Fruit fly (Drosophila melanogaster) whole organism, embryonic: Measurements from ENCODE around the gene CG32459.

Experiments used
- Atf-2 ChIP-seq: fragments of 200-800 bp; sonication (Bioruptor generic); optimal IDR thresholded peaks from 2 replicates; lab custom pipeline; 2016; ENCODE audit warnings: missing biosample characterization, missing genetic modification characterization
- Atf6 ChIP-seq: fragments of 200-800 bp; sonication (Bioruptor generic); IDR thresholded peaks from 2 replicates; pipeline ENCODE4 v1.3.6; 2022; ENCODE audit warnings: missing biosample characterization, missing genetic modification characterization
- C15 ChIP-seq: fragments of 200-800 bp; sonication (Bioruptor generic); IDR thresholded peaks from 3 replicates; pipeline ENCODE4 v1.3.6; 2022; ENCODE audit warnings: missing biosample characterization, missing genetic modification characterization
- CG11085 ChIP-seq: fragments of 200-800 bp; sonication (Bioruptor generic); IDR thresholded peaks from 2 replicates; pipeline ENCODE4 v1.3.6; 2022; ENCODE audit warnings: missing biosample characterization, missing genetic modification characterization
- CG12659 ChIP-seq: fragments of 200-800 bp; sonication (Bioruptor generic); optimal IDR thresholded peaks from 3 replicates; lab custom pipeline; 2017; ENCODE audit warnings: mild to moderate bottlenecking, missing biosample characterization, missing genetic modification reagents, missing genetic modification characterization
- CG12744 ChIP-seq: fragments of 200-800 bp; sonication (Bioruptor generic); optimal IDR thresholded peaks from 2 replicates; lab custom pipeline; 2016; ENCODE audit warnings: missing biosample characterization, missing genetic modification characterization
- CG13894 ChIP-seq: fragments of 200-800 bp; sonication (Bioruptor generic); optimal IDR thresholded peaks from 3 replicates; lab custom pipeline; 2018; ENCODE audit warnings: missing biosample characterization, mild to moderate bottlenecking, missing genetic modification characterization, moderate library complexity
- CG16779 ChIP-seq: fragments of 200-800 bp; sonication (Bioruptor generic); IDR thresholded peaks from 2 replicates; pipeline ENCODE4 v1.3.6; 2022; ENCODE audit warnings: missing biosample characterization, missing genetic modification characterization
- CG17361 ChIP-seq: fragments of 200-800 bp; sonication (Bioruptor generic); IDR thresholded peaks from 3 replicates; pipeline ENCODE4 v1.3.6; 2022; ENCODE audit warnings: missing biosample characterization, missing genetic modification characterization
- CG17612 ChIP-seq: fragments of 200-800 bp; sonication (Bioruptor generic); IDR thresholded peaks from 2 replicates; pipeline ENCODE4 v1.3.6; 2022; ENCODE audit warnings: missing biosample characterization, missing genetic modification characterization
- CG30020 ChIP-seq: fragments of 200-800 bp; optimal IDR thresholded peaks from 2 replicates; lab custom pipeline; 2019; ENCODE audit warnings: missing biosample characterization, mild to moderate bottlenecking, missing genetic modification characterization, moderate library complexity
- CG31388 ChIP-seq: fragments of 200-800 bp; sonication (Bioruptor generic); optimal IDR thresholded peaks from 2 replicates; lab custom pipeline; 2016; ENCODE audit warnings: missing biosample characterization, missing genetic modification characterization
- CG3281 ChIP-seq: fragments of 200-800 bp; sonication (Bioruptor generic); optimal IDR thresholded peaks from 3 replicates; lab custom pipeline; 2017; ENCODE audit warnings: missing biosample characterization, mild to moderate bottlenecking, missing genetic modification characterization
- CG33213 ChIP-seq: fragments of 200-800 bp; sonication (Bioruptor generic); optimal IDR thresholded peaks from 3 replicates; lab custom pipeline; 2016; ENCODE audit warnings: missing biosample characterization, missing genetic modification characterization
- CG34376 ChIP-seq: fragments of 200-800 bp; sonication (Bioruptor generic); optimal IDR thresholded peaks from 2 replicates; lab custom pipeline; 2018; ENCODE audit warnings: missing biosample characterization, mild to moderate bottlenecking, missing genetic modification characterization
- CG6272 ChIP-seq: fragments of 200-800 bp; sonication (Bioruptor generic); IDR thresholded peaks from 2 replicates; pipeline ENCODE4 v1.3.6; 2022; ENCODE audit warnings: missing biosample characterization, missing genetic modification characterization
- CG7357 ChIP-seq: fragments of 200-800 bp; sonication (Bioruptor generic); IDR thresholded peaks from 3 replicates; pipeline ENCODE4 v1.3.6; 2022; ENCODE audit warnings: missing biosample characterization, missing genetic modification characterization
- CG8290 ChIP-seq, 3 experiments: fragments of 200-800 bp; sonication (Bioruptor generic); optimal IDR thresholded peaks; 2 replicates each; lab custom pipeline; 2016 to 2019; ENCODE audit warnings: missing biosample characterization in 3 of 3, missing genetic modification characterization in 3 of 3, mild to moderate bottlenecking in 2 of 3, moderate library complexity in 1 of 3
- CG8359 ChIP-seq: fragments of 200-800 bp; sonication (Bioruptor generic); optimal IDR thresholded peaks from 2 replicates; lab custom pipeline; 2017; ENCODE audit warnings: missing biosample characterization, mild to moderate bottlenecking, missing genetic modification characterization, borderline replicate concordance
- CG8765 ChIP-seq: fragments of 200-800 bp; sonication (Bioruptor generic); IDR thresholded peaks from 2 replicates; pipeline ENCODE4 v1.3.6; 2022; ENCODE audit warnings: missing biosample characterization, missing genetic modification characterization
- CG9797 ChIP-seq: fragments of 200-800 bp; sonication (Bioruptor generic); optimal IDR thresholded peaks from 3 replicates; lab custom pipeline; 2018; ENCODE audit warnings: missing biosample characterization, mild to moderate bottlenecking, missing genetic modification characterization
- CG9876 ChIP-seq: fragments of 200-800 bp; sonication (Bioruptor generic); optimal IDR thresholded peaks from 2 replicates; lab custom pipeline; 2016; ENCODE audit warnings: missing biosample characterization, missing genetic modification characterization
- CHES-1-like ChIP-seq: fragments of 200-800 bp; sonication (Bioruptor generic); optimal IDR thresholded peaks from 2 replicates; lab custom pipeline; 2016; ENCODE audit warnings: missing biosample characterization, missing genetic modification characterization
- CoRest ChIP-seq: fragments of 200-800 bp; sonication (Bioruptor generic); optimal IDR thresholded peaks from 3 replicates; lab custom pipeline; 2018; ENCODE audit warnings: missing biosample characterization, mild to moderate bottlenecking, missing genetic modification characterization, moderate library complexity
- Dad ChIP-seq: fragments of 200-800 bp; sonication (Bioruptor generic); optimal IDR thresholded peaks from 3 replicates; lab custom pipeline; 2016; ENCODE audit warnings: missing biosample characterization, missing genetic modification characterization
- Dek ChIP-seq: fragments of 200-800 bp; sonication (Bioruptor generic); optimal IDR thresholded peaks from 3 replicates; lab custom pipeline; 2019; ENCODE audit warnings: missing biosample characterization, mild to moderate bottlenecking, missing genetic modification characterization, moderate library complexity
- Drgx ChIP-seq: fragments of 200-800 bp; sonication (Bioruptor generic); IDR thresholded peaks from 2 replicates; pipeline ENCODE4 v1.3.6; 2022; ENCODE audit warnings: missing biosample characterization, missing genetic modification characterization
- Fer2 ChIP-seq: fragments of 200-800 bp; sonication (Bioruptor generic); optimal IDR thresholded peaks from 2 replicates; lab custom pipeline; 2018; ENCODE audit warnings: missing biosample characterization, mild to moderate bottlenecking, missing genetic modification characterization, moderate library complexity
- Myb ChIP-seq: fragments of 200-800 bp; sonication (Bioruptor generic); optimal IDR thresholded peaks from 2 replicates; lab custom pipeline; 2016; ENCODE audit warnings: missing biosample characterization, missing genetic modification characterization
- NC2α ChIP-seq: fragments of 200-800 bp; sonication (Bioruptor generic); optimal IDR thresholded peaks from 2 replicates; lab custom pipeline; 2016; ENCODE audit warnings: missing biosample characterization, missing genetic modification characterization
- NC2β ChIP-seq: fragments of 200-800 bp; sonication (Bioruptor generic); optimal IDR thresholded peaks from 2 replicates; lab custom pipeline; 2016; ENCODE audit warnings: missing biosample characterization, missing genetic modification characterization
- NFAT ChIP-seq: fragments of 200-800 bp; sonication (Bioruptor generic); IDR thresholded peaks from 2 replicates; pipeline ENCODE4 v1.3.6; 2022; ENCODE audit warnings: missing biosample characterization, missing genetic modification characterization
- PHDP ChIP-seq: fragments of 200-800 bp; sonication (Bioruptor generic); optimal IDR thresholded peaks from 3 replicates; lab custom pipeline; 2018; ENCODE audit warnings: missing biosample characterization, mild to moderate bottlenecking, missing genetic modification characterization, moderate library complexity
- Xbp1 ChIP-seq: fragments of 200-800 bp; sonication (Bioruptor generic); optimal IDR thresholded peaks from 3 replicates; lab custom pipeline; 2016; ENCODE audit warnings: missing biosample characterization, mild to moderate bottlenecking, missing genetic modification characterization
- al ChIP-seq: fragments of 200-800 bp; sonication (Bioruptor generic); IDR thresholded peaks from 2 replicates; pipeline ENCODE4 v1.3.6; 2022; ENCODE audit warnings: missing biosample characterization, missing genetic modification characterization
- ase ChIP-seq: fragments of 200-800 bp; sonication (Bioruptor generic); IDR thresholded peaks from 3 replicates; pipeline ENCODE4 v1.3.6; 2022; ENCODE audit warnings: missing biosample characterization, missing genetic modification characterization
- ash1 ChIP-seq: fragments of 200-800 bp; sonication (Bioruptor generic); optimal IDR thresholded peaks from 2 replicates; lab custom pipeline; 2018; ENCODE audit warnings: missing biosample characterization, mild to moderate bottlenecking, missing genetic modification characterization
- bsh ChIP-seq, 2 experiments: fragments of 200-800 bp; sonication (Bioruptor generic); optimal IDR thresholded peaks; 2 replicates each; lab custom pipeline; 2017 to 2018; ENCODE audit warnings: mild to moderate bottlenecking in 2 of 2, missing biosample characterization in 2 of 2, missing genetic modification characterization in 2 of 2, moderate library complexity in 1 of 2
- ci ChIP-seq: fragments of 200-800 bp; sonication (Bioruptor generic); IDR thresholded peaks from 3 replicates; pipeline ENCODE4 v1.3.6; 2022; ENCODE audit warnings: missing biosample characterization, missing genetic modification characterization
- en ChIP-seq: fragments of 200-800 bp; sonication (Bioruptor generic); optimal IDR thresholded peaks from 2 replicates; lab custom pipeline; 2016; ENCODE audit warnings: missing biosample characterization, missing genetic modification characterization
- gsb ChIP-seq: fragments of 200-800 bp; sonication (Bioruptor generic); IDR thresholded peaks from 2 replicates; pipeline ENCODE4 v1.3.6; 2022; ENCODE audit warnings: missing biosample characterization, missing genetic modification characterization
- hth ChIP-seq: fragments of >200 bp; optimal IDR thresholded peaks from 2 replicates; lab custom pipeline; 2017; ENCODE audit warnings: inconsistent platforms
- kah ChIP-seq: fragments of 200-800 bp; sonication (Bioruptor generic); optimal IDR thresholded peaks from 2 replicates; lab custom pipeline; 2018; ENCODE audit warnings: missing biosample characterization, mild to moderate bottlenecking, missing genetic modification characterization
- kay ChIP-seq: fragments of 200-800 bp; sonication (Bioruptor generic); optimal IDR thresholded peaks from 2 replicates; lab custom pipeline; 2016; ENCODE audit warnings: missing biosample characterization, missing genetic modification characterization
- twi ChIP-seq: fragments of 200-800 bp; optimal IDR thresholded peaks from 2 replicates; lab custom pipeline; 2019; ENCODE audit warnings: missing biosample characterization, mild to moderate bottlenecking, missing genetic modification characterization, moderate library complexity
- tx ChIP-seq: fragments of 200-800 bp; sonication (Bioruptor generic); optimal IDR thresholded peaks from 2 replicates; lab custom pipeline; 2016; ENCODE audit warnings: missing biosample characterization, missing genetic modification characterization
- wek ChIP-seq: fragments of 200-800 bp; sonication (Bioruptor generic); optimal IDR thresholded peaks from 3 replicates; lab custom pipeline; 2018; ENCODE audit warnings: missing biosample characterization, mild to moderate bottlenecking, missing genetic modification characterization, moderate library complexity
- zen ChIP-seq: fragments of 200-800 bp; sonication (Bioruptor generic); optimal IDR thresholded peaks from 3 replicates; lab custom pipeline; 2018; ENCODE audit warnings: missing biosample characterization, mild to moderate bottlenecking, missing genetic modification characterization, moderate library complexity
- zen2 ChIP-seq: fragments of 200-800 bp; sonication (Bioruptor generic); IDR thresholded peaks from 3 replicates; pipeline ENCODE4 v1.3.6; 2022; ENCODE audit warnings: missing biosample characterization, missing genetic modification characterization; ENCODE audit not compliant: partially characterized antibody
- zfh1 ChIP-seq: fragments of 200-800 bp; sonication (Bioruptor generic); IDR thresholded peaks from 3 replicates; pipeline ENCODE4 v1.3.6; 2022; ENCODE audit warnings: missing biosample characterization, missing genetic modification characterization
- zfh2 ChIP-seq: fragments of 200-800 bp; sonication (Bioruptor generic); optimal IDR thresholded peaks from 2 replicates; lab custom pipeline; 2016; ENCODE audit warnings: missing biosample characterization, missing genetic modification characterization

The CG32459 gene

DNA sequence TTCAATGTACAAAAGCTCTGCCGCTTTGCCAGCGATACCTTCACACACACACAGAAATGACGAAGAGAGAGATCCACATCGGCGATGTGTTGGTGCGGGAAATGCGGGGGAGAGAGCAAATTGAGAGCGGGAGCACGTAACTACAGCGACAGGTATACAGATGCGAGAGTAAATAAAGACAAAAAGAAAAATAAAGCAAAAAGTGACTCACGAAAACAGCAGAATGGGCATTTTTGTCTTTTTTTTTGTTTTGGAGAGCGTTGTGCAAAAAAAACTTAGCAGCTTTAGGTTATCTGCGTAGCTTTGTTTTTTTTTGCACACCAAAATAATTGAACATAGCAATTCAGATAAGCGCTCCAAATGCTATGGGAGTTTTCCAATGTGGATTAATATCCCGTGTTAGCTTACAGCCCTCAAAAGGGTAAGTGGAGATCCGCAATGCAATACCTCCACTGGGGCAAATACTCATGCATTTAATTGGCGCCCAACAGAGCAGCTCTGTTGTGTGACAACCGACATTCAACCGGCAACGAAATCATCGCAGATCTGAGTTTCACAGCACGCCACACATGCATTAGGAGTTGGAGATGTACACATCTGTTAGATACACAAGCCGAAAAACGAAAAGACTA lies 33.2 kb downstream of the CG32459 start (continued):
- TF ChIP-seq ci (GFP tag; lab: Robert Waterston, UW): 0 out of 3 replicates have a peak, but pooled peaks have one; percentile 29
- TF ChIP-seq en (GFP tag; lab: Kevin White, UChicago): no peak
- TF ChIP-seq Atf-2 (GFP tag; lab: Kevin White, UChicago): no peak
- no peak for TF ChIP-seq CoRest
- peak; percentile 15 for TF ChIP-seq Fer2
- no peak for TF ChIP-seq CG17612 (GFP tag; lab: Robert Waterston, UW)
- TF ChIP-seq twi (tag; lab: Kevin White, UChicago): no peak
- no peak for TF ChIP-seq Dad (GFP tag; lab: Kevin White, UChicago)
- peak; percentile 57 for TF ChIP-seq kay (GFP tag; lab: Kevin White, UChicago)
- TF ChIP-seq tx (GFP tag; lab: Kevin White, UChicago): no peak
- TF ChIP-seq Drgx (GFP tag; lab: Robert Waterston, UW): peak; percentile 96
- no peak for TF ChIP-seq zfh1 (GFP tag; lab: Robert Waterston, UW)
- TF ChIP-seq CG11085 (GFP tag; lab: Robert Waterston, UW): no peak
- no peak for TF ChIP-seq CG8290 (GFP tag; optimal IDR thresholded peaks at IDR 0.05; lab: Kevin White, UChicago)
- TF ChIP-seq CG8290 (tag; optimal IDR thresholded peaks at IDR 0.05; lab: Kevin White, UChicago): peak in 1 of 2 experiments; percentile 51
- no peak for TF ChIP-seq zfh2 (GFP tag; lab: Kevin White, UChicago)
- no peak for TF ChIP-seq CG33213 (GFP tag; lab: Kevin White, UChicago)
- no peak for TF ChIP-seq kah
- no peak for TF ChIP-seq ase (GFP tag; lab: Robert Waterston, UW)
- TF ChIP-seq gsb (GFP tag; lab: Robert Waterston, UW): no peak
- TF ChIP-seq CG3281: peak; percentile 15
- no peak for TF ChIP-seq CG31388
- TF ChIP-seq CG6272 (GFP tag; lab: Robert Waterston, UW): no peak
- TF ChIP-seq Myb (GFP tag; lab: Kevin White, UChicago): no peak
- no peak for TF ChIP-seq Xbp1 (GFP tag; lab: Kevin White, UChicago)
- TF ChIP-seq CG8765: no peak
- peak; percentile 46 for TF ChIP-seq Atf6 (GFP tag; lab: Robert Waterston, UW)
- no peak for TF ChIP-seq CG30020 (tag; lab: Kevin White, UChicago)
- TF ChIP-seq NFAT (GFP tag; lab: Robert Waterston, UW): no peak
- TF ChIP-seq CG8359: no peak
- TF ChIP-seq NC2β (GFP tag; lab: Kevin White, UChicago): no peak
- TF ChIP-seq CG12659 (GFP tag; lab: Kevin White, UChicago): no peak
- TF ChIP-seq CG12744 (GFP tag; lab: Kevin White, UChicago): no peak
- TF ChIP-seq bsh (GFP tag; optimal IDR thresholded peaks at IDR 0.05; lab: Kevin White, UChicago): peak in 1 of 2 experiments; percentile 91
- TF ChIP-seq CG13894 (tag; lab: Kevin White, UChicago): peak; percentile 30
- no peak for TF ChIP-seq CG9876 (GFP tag; lab: Kevin White, UChicago)
- TF ChIP-seq al (GFP tag; lab: Robert Waterston, UW): no peak
- no peak for TF ChIP-seq NC2α (GFP tag; lab: Kevin White, UChicago)
- peak; percentile 75; the same call in 2 of the 3 replicates for TF ChIP-seq CG17361 (GFP tag; lab: Robert Waterston, UW)
- no peak for TF ChIP-seq wek (GFP tag; lab: Kevin White, UChicago)
- peak; percentile 71 for TF ChIP-seq CG7357 (GFP tag; lab: Robert Waterston, UW)
- no peak for TF ChIP-seq ash1 (GFP tag; lab: Kevin White, UChicago)
- peak; percentile 25 for TF ChIP-seq CG34376 (GFP tag; lab: Kevin White, UChicago)
- TF ChIP-seq Dek (tag; lab: Kevin White, UChicago): no peak
- TF ChIP-seq CHES-1-like: no peak
- no peak for TF ChIP-seq CG9797
- peak; percentile 37; the same call in 1 of the 3 replicates for TF ChIP-seq zen2
- TF ChIP-seq CG16779 (GFP tag; lab: Robert Waterston, UW): no peak
- peak; percentile 18 for TF ChIP-seq PHDP (tag; lab: Kevin White, UChicago)
- TF ChIP-seq zen (tag; lab: Kevin White, UChicago): no peak
- TF ChIP-seq C15 (GFP tag; lab: Robert Waterston, UW): no peak
- no peak for TF ChIP-seq hth (lab: Kevin White, UChicago)
